Fruit fly (Drosophila melanogaster) whole organism, embryonic: Measurements from ENCODE around the gene CG6398.

Experiments
- B-H2 ChIP-seq: fragments of 200-800 bp; sonication (Bioruptor generic); optimal IDR thresholded peaks from 2 replicates; lab custom pipeline; 2018; ENCODE audit warnings: missing biosample characterization, mild to moderate bottlenecking, missing genetic modification characterization
- CG10147 ChIP-seq: fragments of 200-800 bp; sonication (Bioruptor generic); optimal IDR thresholded peaks from 2 replicates; lab custom pipeline; 2019; ENCODE audit warnings: missing biosample characterization, mild to moderate bottlenecking, missing genetic modification characterization, moderate library complexity
- CG10274 ChIP-seq: fragments of 200-800 bp; sonication (Bioruptor generic); optimal IDR thresholded peaks from 3 replicates; lab custom pipeline; 2017; ENCODE audit warnings: missing biosample characterization, mild to moderate bottlenecking, missing genetic modification characterization
- CG10462 ChIP-seq: fragments of 200-800 bp; sonication (Bioruptor generic); optimal IDR thresholded peaks from 2 replicates; lab custom pipeline; 2016; ENCODE audit warnings: missing biosample characterization, missing genetic modification characterization
- CG11093 ChIP-seq: fragments of 200-800 bp; sonication (Bioruptor generic); IDR thresholded peaks from 3 replicates; pipeline ENCODE4 v1.3.6; 2022; ENCODE audit warnings: missing biosample characterization, missing genetic modification characterization
- CG12219 ChIP-seq: fragments of 200-800 bp; sonication (Bioruptor generic); optimal IDR thresholded peaks from 3 replicates; lab custom pipeline; 2018; ENCODE audit warnings: missing biosample characterization, mild to moderate bottlenecking, missing genetic modification characterization
- CG13624 ChIP-seq: fragments of 200-800 bp; sonication (Bioruptor generic); optimal IDR thresholded peaks from 2 replicates; lab custom pipeline; 2016; ENCODE audit warnings: missing biosample characterization, missing genetic modification characterization
- CG15269 ChIP-seq: fragments of 200-800 bp; sonication (Bioruptor generic); optimal IDR thresholded peaks from 2 replicates; lab custom pipeline; 2018; ENCODE audit warnings: missing biosample characterization, mild to moderate bottlenecking, missing genetic modification characterization, moderate library complexity
- CG17359 ChIP-seq: fragments of 200-800 bp; sonication (Bioruptor generic); optimal IDR thresholded peaks from 3 replicates; lab custom pipeline; 2018; ENCODE audit warnings: missing biosample characterization, mild to moderate bottlenecking, missing genetic modification characterization, moderate library complexity
- CG18011 ChIP-seq: fragments of 200-800 bp; sonication (Bioruptor generic); optimal IDR thresholded peaks from 2 replicates; lab custom pipeline; 2017; ENCODE audit warnings: missing biosample characterization, missing genetic modification characterization, mild to moderate bottlenecking, moderate library complexity, missing genotype
- CG31441 ChIP-seq: fragments of 200-800 bp; sonication (Bioruptor generic); IDR thresholded peaks from 2 replicates; pipeline ENCODE4 v1.3.6; 2022; ENCODE audit warnings: missing biosample characterization, missing genetic modification characterization
- CG32532 ChIP-seq: fragments of 200-800 bp; sonication (Bioruptor generic); IDR thresholded peaks from 2 replicates; pipeline ENCODE4 v1.3.6; 2022; ENCODE audit warnings: missing biosample characterization, missing genetic modification characterization
- CG3407 ChIP-seq: fragments of 200-800 bp; sonication (Bioruptor generic); optimal IDR thresholded peaks from 2 replicates; lab custom pipeline; 2018; ENCODE audit warnings: missing biosample characterization, mild to moderate bottlenecking, missing genetic modification characterization
- CG3847 ChIP-seq: fragments of 200-800 bp; sonication (Bioruptor generic); IDR thresholded peaks from 2 replicates; pipeline ENCODE4 v1.3.6; 2022; ENCODE audit warnings: missing biosample characterization, missing genetic modification characterization
- CG6765 ChIP-seq: fragments of 200-800 bp; sonication (Bioruptor generic); optimal IDR thresholded peaks from 3 replicates; lab custom pipeline; 2017; ENCODE audit warnings: missing biosample characterization, mild to moderate bottlenecking, missing genetic modification characterization
- CG6791 ChIP-seq: fragments of 200-800 bp; sonication (Bioruptor generic); IDR thresholded peaks from 3 replicates; pipeline ENCODE4 v1.3.6; 2022; ENCODE audit warnings: missing biosample characterization, missing genetic modification characterization; ENCODE audit not compliant: partially characterized antibody
- CG9727 ChIP-seq: fragments of 200-800 bp; sonication (Bioruptor generic); optimal IDR thresholded peaks from 3 replicates; lab custom pipeline; 2017; ENCODE audit warnings: missing biosample characterization, mild to moderate bottlenecking, missing genetic modification characterization
- CG9932 ChIP-seq: fragments of 200-800 bp; sonication (Bioruptor generic); IDR thresholded peaks from 2 replicates; pipeline ENCODE4 v1.3.6; 2022; ENCODE audit warnings: missing biosample characterization, missing genetic modification characterization
- CoRest ChIP-seq: fragments of 200-800 bp; sonication (Bioruptor generic); optimal IDR thresholded peaks from 3 replicates; lab custom pipeline; 2018; ENCODE audit warnings: missing biosample characterization, mild to moderate bottlenecking, missing genetic modification characterization, moderate library complexity
- D19B ChIP-seq: fragments of 200-800 bp; sonication (Bioruptor generic); optimal IDR thresholded peaks from 2 replicates; lab custom pipeline; 2017; ENCODE audit warnings: missing biosample characterization, mild to moderate bottlenecking, missing genetic modification characterization
- HHEX ChIP-seq: fragments of 200-800 bp; sonication (Bioruptor generic); optimal IDR thresholded peaks from 3 replicates; lab custom pipeline; 2017; ENCODE audit warnings: missing biosample characterization, mild to moderate bottlenecking, missing genetic modification characterization, missing genetic modification reagents
- HLH3B ChIP-seq: fragments of 200-800 bp; sonication (Bioruptor generic); IDR thresholded peaks from 2 replicates; pipeline ENCODE4 v1.3.6; 2022; ENCODE audit warnings: missing biosample characterization, missing genetic modification characterization
- Hey ChIP-seq: fragments of 200-800 bp; sonication (Bioruptor generic); optimal IDR thresholded peaks from 3 replicates; lab custom pipeline; 2018; ENCODE audit warnings: missing biosample characterization, mild to moderate bottlenecking, missing genetic modification characterization
- Mrtf ChIP-seq: fragments of 200-800 bp; sonication (Bioruptor generic); IDR thresholded peaks from 3 replicates; pipeline ENCODE4 v1.3.6; 2022; ENCODE audit warnings: missing biosample characterization, missing genetic modification characterization
- Rx ChIP-seq: fragments of 200-800 bp; sonication (Bioruptor generic); IDR thresholded peaks from 2 replicates; pipeline ENCODE4 v1.3.6; 2022; ENCODE audit warnings: missing biosample characterization, missing genetic modification characterization
- Trl ChIP-seq, 3 experiments: fragments of >200 bp in 2 of 3; fragments of 200-800 bp in 1 of 3; sonication (Bioruptor generic) in 1 of 3; optimal IDR thresholded peaks; 2 replicates in 1 of 3; 3 replicates in 2 of 3; lab custom pipeline; 2016 to 2017; ENCODE audit warnings: missing biosample characterization in 1 of 3, missing genetic modification characterization in 1 of 3
- Xrp1 ChIP-seq: fragments of 200-800 bp; sonication (Bioruptor generic); IDR thresholded peaks from 2 replicates; pipeline ENCODE4 v1.3.6; 2022; ENCODE audit warnings: missing biosample characterization, missing genetic modification characterization
- az2 ChIP-seq: fragments of 200-800 bp; sonication (Bioruptor generic); optimal IDR thresholded peaks from 3 replicates; lab custom pipeline; 2016; ENCODE audit warnings: missing biosample characterization, missing genetic modification characterization
- bab2 ChIP-seq: fragments of 200-800 bp; sonication (Bioruptor generic); optimal IDR thresholded peaks from 2 replicates; lab custom pipeline; 2016; ENCODE audit warnings: missing biosample characterization, missing genetic modification characterization
- bsh ChIP-seq, 2 experiments: fragments of 200-800 bp; sonication (Bioruptor generic); optimal IDR thresholded peaks; 2 replicates each; lab custom pipeline; 2017 to 2018; ENCODE audit warnings: mild to moderate bottlenecking in 2 of 2, missing biosample characterization in 2 of 2, missing genetic modification characterization in 2 of 2, moderate library complexity in 1 of 2
- cwo ChIP-seq: fragments of 200-800 bp; sonication (Bioruptor generic); optimal IDR thresholded peaks from 3 replicates; lab custom pipeline; 2017; ENCODE audit warnings: missing biosample characterization, missing genetic modification characterization, mild to moderate bottlenecking, moderate library complexity, missing genetic modification reagents
- dmrt11E ChIP-seq: fragments of 200-800 bp; sonication (Bioruptor generic); optimal IDR thresholded peaks from 3 replicates; lab custom pipeline; 2018; ENCODE audit warnings: missing biosample characterization, mild to moderate bottlenecking, missing genetic modification characterization, moderate library complexity
- dpn ChIP-seq, 2 experiments: fragments of 200-800 bp; sonication (Bioruptor generic); optimal IDR thresholded peaks; 3 replicates each; lab custom pipeline; 2016; ENCODE audit warnings: missing biosample characterization in 2 of 2, missing genetic modification characterization in 2 of 2
- en ChIP-seq: fragments of 200-800 bp; sonication (Bioruptor generic); optimal IDR thresholded peaks from 2 replicates; lab custom pipeline; 2016; ENCODE audit warnings: missing biosample characterization, missing genetic modification characterization
- esg ChIP-seq: fragments of 200-800 bp; sonication (Bioruptor generic); conservative IDR thresholded peaks from 2 replicates; pipeline ENCODE4 v1.3.6; 2022; ENCODE audit warnings: missing biosample characterization, missing genetic modification characterization
- gcm ChIP-seq: fragments of 200-800 bp; sonication (Bioruptor generic); optimal IDR thresholded peaks from 2 replicates; lab custom pipeline; 2019; ENCODE audit warnings: missing biosample characterization, mild to moderate bottlenecking, missing genetic modification characterization, moderate library complexity
- grau ChIP-seq: fragments of 200-800 bp; optimal IDR thresholded peaks from 3 replicates; lab custom pipeline; 2019; ENCODE audit warnings: missing biosample characterization, mild to moderate bottlenecking, missing genetic modification characterization, moderate library complexity
- h ChIP-seq: fragments of >200 bp; optimal IDR thresholded peaks from 2 replicates; lab custom pipeline; 2017
- hkb ChIP-seq, 2 experiments: fragments of 200-800 bp in 1 of 2; fragments of >200 bp in 1 of 2; sonication (Bioruptor generic) in 1 of 2; IDR thresholded peaks in 1 of 2; optimal IDR thresholded peaks in 1 of 2; 2 replicates each; pipeline versions ENCODE4 v1.3.6 to Lab custom; 2017 to 2022; ENCODE audit warnings: missing biosample characterization in 1 of 2, missing genetic modification characterization in 1 of 2
- lab ChIP-seq: fragments of 200-800 bp; sonication (Bioruptor generic); optimal IDR thresholded peaks from 3 replicates; lab custom pipeline; 2017; ENCODE audit warnings: missing biosample characterization, missing genetic modification characterization, mild to moderate bottlenecking, moderate library complexity, missing genetic modification reagents
- org-1 ChIP-seq: fragments of 200-800 bp; sonication (Bioruptor generic); optimal IDR thresholded peaks from 2 replicates; lab custom pipeline; 2017; ENCODE audit warnings: missing biosample characterization, missing genetic modification characterization
- pfk ChIP-seq: fragments of 200-800 bp; sonication (Bioruptor generic); optimal IDR thresholded peaks from 2 replicates; lab custom pipeline; 2018; ENCODE audit warnings: missing biosample characterization, mild to moderate bottlenecking, missing genetic modification characterization, moderate library complexity
- sisA ChIP-seq: fragments of 200-800 bp; sonication (Bioruptor generic); IDR thresholded peaks from 2 replicates; pipeline ENCODE4 v1.3.6; 2022; ENCODE audit warnings: missing biosample characterization, missing genetic modification characterization
- slp2 ChIP-seq: fragments of 200-800 bp; sonication (Bioruptor generic); optimal IDR thresholded peaks from 2 replicates; lab custom pipeline; 2016; ENCODE audit warnings: missing biosample characterization, missing genetic modification characterization
- ssp ChIP-seq: fragments of 200-800 bp; sonication (Bioruptor generic); IDR thresholded peaks from 2 replicates; pipeline ENCODE4 v1.3.6; 2022; ENCODE audit warnings: missing biosample characterization, missing genetic modification characterization
- tap ChIP-seq: fragments of 200-800 bp; optimal IDR thresholded peaks from 3 replicates; lab custom pipeline; 2019; ENCODE audit warnings: missing biosample characterization, mild to moderate bottlenecking, missing genetic modification characterization, moderate library complexity
- tna ChIP-seq: fragments of 200-800 bp; sonication (Bioruptor generic); IDR thresholded peaks from 2 replicates; pipeline ENCODE4 v1.3.6; 2022; ENCODE audit warnings: missing biosample characterization, missing genetic modification characterization; ENCODE audit not compliant: partially characterized antibody
- unpg ChIP-seq: fragments of 200-800 bp; sonication (Bioruptor generic); optimal IDR thresholded peaks from 3 replicates; lab custom pipeline; 2018; ENCODE audit warnings: missing biosample characterization, mild to moderate bottlenecking, missing genetic modification characterization, moderate library complexity
- usp ChIP-seq: fragments of >200 bp; optimal IDR thresholded peaks from 2 replicates; lab custom pipeline; 2017; ENCODE audit warnings: missing biosample characterization, missing genetic modification characterization
- zfh1 ChIP-seq: fragments of 200-800 bp; sonication (Bioruptor generic); IDR thresholded peaks from 3 replicates; pipeline ENCODE4 v1.3.6; 2022; ENCODE audit warnings: missing biosample characterization, missing genetic modification characterization

Gene CG6398

DNA sequence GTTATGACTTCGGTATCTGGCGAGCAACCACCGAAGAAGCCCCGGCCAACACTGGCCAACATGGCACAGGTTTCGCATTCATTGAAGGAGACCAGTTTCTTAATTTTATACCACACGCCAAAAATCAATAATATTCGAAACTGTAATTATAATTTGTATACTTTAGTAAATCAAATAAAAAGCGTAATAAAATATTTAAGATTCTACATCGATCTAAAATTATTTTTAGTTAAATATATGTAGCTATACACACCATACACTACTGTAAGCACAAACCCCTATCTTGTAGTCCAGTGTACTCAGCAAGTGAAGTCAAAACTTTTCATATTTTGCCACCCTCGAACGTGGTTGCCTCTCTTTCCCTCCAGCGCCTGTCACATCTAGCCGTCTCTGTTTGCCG is 48.6 kb upstream of the CG6398 start (continued):
- TF ChIP-seq CG10274 (no peak), CG3407 (GFP tag; lab: Kevin White, UChicago) (peak; percentile 41), CG12219 (GFP tag; lab: Kevin White, UChicago) (peak; percentile 16), B-H2 (GFP tag; lab: Kevin White, UChicago) (no peak), gcm (GFP tag; lab: Kevin White, UChicago) (peak; percentile 39), bab2 (no peak), Rx (GFP tag; lab: Robert Waterston, UW) (no peak), dmrt11E (tag; lab: Kevin White, UChicago) (peak; percentile 71), az2 (GFP tag; lab: Kevin White, UChicago) (peak; percentile 7), org-1 (GFP tag; lab: Kevin White, UChicago) (no peak), unpg (GFP tag; lab: Kevin White, UChicago) (peak; percentile 59), HHEX (GFP tag; lab: Kevin White, UChicago) (no peak), Trl (optimal IDR thresholded peaks at IDR 0.05; lab: Kevin White, UChicago) (no peak), Trl (GFP tag; optimal IDR thresholded peaks at IDR 0.05; lab: Kevin White, UChicago) (no peak), CG10462 (GFP tag; lab: Kevin White, UChicago) (no peak), CG15269 (peak; percentile 36), Xrp1 (GFP tag; lab: Robert Waterston, UW) (peak; percentile 56; the same call in 1 of the 2 replicates), sisA (GFP tag; lab: Robert Waterston, UW) (no peak), bsh (GFP tag; optimal IDR thresholded peaks at IDR 0.05; lab: Kevin White, UChicago) (peak in 1 of 2 experiments; percentile 76), h (lab: Kevin White, UChicago) (no peak), dpn (GFP tag; optimal IDR thresholded peaks at IDR 0.05; lab: Kevin White, UChicago) (no peak), CG9932 (GFP tag; lab: Robert Waterston, UW) (no peak), grau (tag; lab: Kevin White, UChicago) (peak; percentile 53), CG10147 (GFP tag; lab: Kevin White, UChicago) (no peak), cwo (GFP tag; lab: Kevin White, UChicago) (no peak), CG9727 (peak; percentile 41), zfh1 (GFP tag; lab: Robert Waterston, UW) (peak; percentile 42; the same call in 1 of the 3 replicates), CG18011 (GFP tag; lab: Kevin White, UChicago) (no peak), CG17359 (tag; lab: Kevin White, UChicago) (peak; percentile 33), Mrtf (no peak), usp (GFP tag; lab: Kevin White, UChicago) (no peak), CG32532 (GFP tag; lab: Robert Waterston, UW) (no peak), tap (tag; lab: Kevin White, UChicago) (no peak), lab (GFP tag; lab: Kevin White, UChicago) (peak; percentile 31), CG6765 (GFP tag; lab: Kevin White, UChicago) (no peak), ssp (GFP tag; lab: Robert Waterston, UW) (no peak), esg (GFP tag; lab: Robert Waterston, UW) (0 out of 2 replicates have a peak, but pooled peaks have one; percentile 11), en (no peak), CG3847 (GFP tag; lab: Robert Waterston, UW) (no peak), tna (GFP tag; lab: Robert Waterston, UW) (no peak), CG6791 (no peak), Hey (tag; lab: Kevin White, UChicago) (no peak), HLH3B (no peak), slp2 (GFP tag; lab: Kevin White, UChicago) (no peak), CG13624 (GFP tag; lab: Kevin White, UChicago) (no peak), CoRest (tag; lab: Kevin White, UChicago) (peak; percentile 65), pfk (no peak), D19B (GFP tag; lab: Kevin White, UChicago) (no peak), CG11093 (GFP tag; lab: Robert Waterston, UW) (no peak), hkb (optimal IDR thresholded peaks at IDR 0.05; lab: Kevin White, UChicago) (no peak), hkb (GFP tag; IDR thresholded peaks at IDR 0.05; lab: Robert Waterston, UW) (0 out of 2 replicates have a peak, but pooled peaks have one; percentile 24), CG31441 (GFP tag; lab: Robert Waterston, UW) (peak; percentile 69)
